Worm (Caenorhabditis elegans): ENCODE data around the gene R05G6.1.
"Not testable (repeated sequence)": the region's sequence is repeated elsewhere in the genome, so short reads cannot be mapped to it uniquely, and the experiment has no call there.

Gene R05G6.1

ce11 chrIV:7559237-7559636, 26.8 kb downstream of the R05G6.1 start:
- TF ChIP-seq T22C8.4 (GFP tag; IDR thresholded peaks at IDR 0.05) = no peak
- TF ChIP-seq klf-2 (GFP tag; conservative IDR thresholded peaks at IDR 0.05) = no peak

DNA sequence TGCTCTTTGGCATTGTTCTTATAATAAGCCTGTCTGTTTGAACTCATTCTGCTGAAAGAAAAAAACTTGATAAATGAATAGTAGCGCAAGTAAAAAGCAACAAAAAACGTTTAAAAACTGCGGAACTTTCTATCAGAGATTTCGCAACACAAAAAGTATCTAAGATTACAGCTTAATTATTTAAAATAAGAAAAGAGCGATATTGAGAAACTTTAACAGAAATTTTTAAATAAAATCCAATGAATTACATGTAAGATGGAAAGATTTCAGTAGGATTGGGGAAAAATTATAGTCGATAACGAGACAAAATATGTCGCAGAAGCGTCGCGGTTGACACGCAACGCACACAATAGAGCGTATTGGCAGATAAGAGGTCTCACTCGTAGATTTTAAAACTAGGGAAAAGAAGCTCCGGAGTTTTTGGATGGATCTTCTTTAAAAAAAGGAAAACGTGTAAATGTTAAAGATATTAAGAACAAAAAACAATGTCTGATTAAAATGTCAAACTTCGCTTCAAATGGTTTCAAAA, 29.2 kb downstream of the R05G6.1 start, which contains the start of gene ima-3:
Gene ima-3, minus strand, starts transcription at position 51 of the 529 bp plus-strand sequence.
- TF ChIP-seq flt-1 (GFP tag; IDR thresholded peaks at IDR 0.05) (no peak), ztf-29 (GFP tag; IDR thresholded peaks at IDR 0.05) (no peak), ztf-23 (GFP tag; IDR thresholded peaks at IDR 0.05) (no peak), klf-2 (GFP tag; conservative IDR thresholded peaks at IDR 0.05) (no peak), tab-1 (GFP tag; IDR thresholded peaks at IDR 0.05) (no peak), T22C8.4 (GFP tag; IDR thresholded peaks at IDR 0.05) (no peak), cog-1 (tag; optimal IDR thresholded peaks at IDR 0.05) (no peak), med-1 (GFP tag; optimal IDR thresholded peaks at IDR 0.05; ENCODE audit: insufficient read depth) (no peak), ref-1 (GFP tag; conservative IDR thresholded peaks at IDR 0.05) (no peak)

- TF ChIP-seq klf-2 (GFP tag; conservative IDR thresholded peaks at IDR 0.05); T22C8.4 (GFP tag; IDR thresholded peaks at IDR 0.05); ztf-23 (GFP tag; IDR thresholded peaks at IDR 0.05): not testable (repeated sequence)
Measured at ce11 chrIV:7563850-7564249, 31.4 kb downstream of the R05G6.1 start, which contains the start of gene F32E10.9. F32E10.9 (minus strand) TSS chrIV:7563950.

ce11 chrIV:7567557-7568010, 35.1 kb downstream of the R05G6.1 start, which contains the start of gene F32E10.8:
F32E10.8 (plus strand) TSS chrIV:7567607.
- no peak for TF ChIP-seq T22C8.4 (GFP tag; IDR thresholded peaks at IDR 0.05)
- no peak for TF ChIP-seq cog-1 (tag; optimal IDR thresholded peaks at IDR 0.05)
- no peak for TF ChIP-seq med-1 (GFP tag; optimal IDR thresholded peaks at IDR 0.05; ENCODE audit: insufficient read depth)
- no peak for TF ChIP-seq ref-1 (GFP tag; conservative IDR thresholded peaks at IDR 0.05)
- no peak for TF ChIP-seq ztf-23 (GFP tag; IDR thresholded peaks at IDR 0.05)
- TF ChIP-seq ztf-29 (GFP tag; IDR thresholded peaks at IDR 0.05) = no peak
- TF ChIP-seq tab-1 (GFP tag; IDR thresholded peaks at IDR 0.05) = no peak
- TF ChIP-seq klf-2 (GFP tag; conservative IDR thresholded peaks at IDR 0.05) = no peak
- TF ChIP-seq flt-1 (GFP tag; IDR thresholded peaks at IDR 0.05) = no peak

DNA sequence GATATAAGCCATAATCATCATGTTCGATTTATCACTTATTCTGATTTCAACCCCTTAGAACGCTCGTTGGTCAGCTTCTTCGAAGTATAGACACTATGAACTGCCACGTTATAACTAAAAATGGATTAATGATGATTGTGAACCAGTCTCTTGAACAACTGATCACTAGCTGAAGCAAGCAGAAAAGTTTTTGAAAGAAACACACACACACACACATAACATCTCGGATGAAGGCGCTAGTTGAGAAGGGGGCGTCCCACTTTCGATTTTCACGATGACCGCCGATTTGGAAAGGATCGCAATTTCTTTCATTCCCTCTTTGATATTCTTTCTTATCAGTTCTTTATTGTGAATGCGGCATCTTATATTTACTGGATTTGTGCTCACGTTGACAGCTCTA, 36.1 kb downstream of the R05G6.1 start, which contains the start of gene clec-180:
Gene clec-180, plus strand, starts transcription at position 301 of the 400 bp plus-strand sequence.
- TF ChIP-seq ref-1 (GFP tag; conservative IDR thresholded peaks at IDR 0.05) (no peak), med-1 (GFP tag; optimal IDR thresholded peaks at IDR 0.05; ENCODE audit: insufficient read depth) (no peak), cog-1 (tag; optimal IDR thresholded peaks at IDR 0.05) (no peak), T22C8.4 (GFP tag; IDR thresholded peaks at IDR 0.05) (no peak), ztf-23 (GFP tag; IDR thresholded peaks at IDR 0.05) (no peak), tab-1 (GFP tag; IDR thresholded peaks at IDR 0.05) (no peak), flt-1 (GFP tag; IDR thresholded peaks at IDR 0.05) (no peak)

ce11 chrIV:7573944-7574343, 41.5 kb downstream of the R05G6.1 start:
- peak; percentile 94 for TF ChIP-seq T22C8.4 (GFP tag; IDR thresholded peaks at IDR 0.05)
- TF ChIP-seq cog-1 (tag; optimal IDR thresholded peaks at IDR 0.05) = peak; percentile 89
- TF ChIP-seq med-1 (GFP tag; optimal IDR thresholded peaks at IDR 0.05; ENCODE audit: insufficient read depth) = peak; percentile 89
- peak; percentile 92 for TF ChIP-seq ref-1 (GFP tag; conservative IDR thresholded peaks at IDR 0.05)
- TF ChIP-seq flt-1 (GFP tag; IDR thresholded peaks at IDR 0.05) = peak; percentile 97
- peak; percentile 97 for TF ChIP-seq tab-1 (GFP tag; IDR thresholded peaks at IDR 0.05)
- TF ChIP-seq ztf-29 (GFP tag; IDR thresholded peaks at IDR 0.05) = peak; percentile 97
- peak; percentile 96 for TF ChIP-seq ztf-23 (GFP tag; IDR thresholded peaks at IDR 0.05)
- TF ChIP-seq klf-2 (GFP tag; conservative IDR thresholded peaks at IDR 0.05) = peak; percentile 94

- TF ChIP-seq flt-1 (GFP tag; IDR thresholded peaks at IDR 0.05) = no peak
- no peak for TF ChIP-seq klf-2 (GFP tag; conservative IDR thresholded peaks at IDR 0.05)
- TF ChIP-seq med-1 (GFP tag; optimal IDR thresholded peaks at IDR 0.05; ENCODE audit: insufficient read depth) = no peak
- no peak for TF ChIP-seq ref-1 (GFP tag; conservative IDR thresholded peaks at IDR 0.05)
- TF ChIP-seq ztf-29 (GFP tag; IDR thresholded peaks at IDR 0.05) = no peak
- TF ChIP-seq T22C8.4 (GFP tag; IDR thresholded peaks at IDR 0.05) = 0 out of 2 replicates have a peak, but pooled peaks have one; percentile 8
Measured at ce11 chrIV:7575147-7575768, 42.8 kb downstream of the R05G6.1 start, which contains the start of gene cec-4. cec-4 (plus strand) TSS chrIV:7575718.

- no peak for TF ChIP-seq ztf-23 (GFP tag; IDR thresholded peaks at IDR 0.05)
- no peak for TF ChIP-seq ref-1 (GFP tag; conservative IDR thresholded peaks at IDR 0.05)
- TF ChIP-seq T22C8.4 (GFP tag; IDR thresholded peaks at IDR 0.05) = no peak
- TF ChIP-seq cog-1 (tag; optimal IDR thresholded peaks at IDR 0.05) = no peak
Measured at ce11 chrIV:7578281-7578680, 45.8 kb downstream of the R05G6.1 start, which contains the start of gene F32E10.5. F32E10.5 (minus strand) TSS chrIV:7578381.

ce11 chrIV:7580062-7580614, 47.7 kb downstream of the R05G6.1 start, which contains the start of the genes cec-5 and nol-10:
cec-5 (minus strand) TSS chrIV:7580112.
nol-10 (plus strand) TSS chrIV:7580597.
- TF ChIP-seq klf-2 (GFP tag; conservative IDR thresholded peaks at IDR 0.05) (no peak), ref-1 (GFP tag; conservative IDR thresholded peaks at IDR 0.05) (no peak), tab-1 (GFP tag; IDR thresholded peaks at IDR 0.05) (no peak), med-1 (GFP tag; optimal IDR thresholded peaks at IDR 0.05; ENCODE audit: insufficient read depth) (no peak), T22C8.4 (GFP tag; IDR thresholded peaks at IDR 0.05) (no peak), ztf-23 (GFP tag; IDR thresholded peaks at IDR 0.05) (no peak), flt-1 (GFP tag; IDR thresholded peaks at IDR 0.05) (peak; percentile 45; the same call in 1 of the 2 replicates), cog-1 (tag; optimal IDR thresholded peaks at IDR 0.05) (peak; percentile 70)
